Worm (Caenorhabditis elegans) whole organism, L4/young adult: ENCODE data around the gene B0280.9.

Source experiments
- W03F9.2 ChIP-seq: fragments of 150-350 bp; optimal IDR thresholded peaks from 2 replicates; lab custom pipeline; 2014; ENCODE audit warnings: missing biosample characterization, missing genetic modification characterization
- dao-5 ChIP-seq: sonication (generic microtip); optimal IDR thresholded peaks from 2 replicates; lab custom pipeline; 2016; ENCODE audit warnings: missing genotype, missing genetic modification characterization, moderate library complexity, missing compliant biosample characterization
- him-1 ChIP-seq: sonication (generic microtip); optimal IDR thresholded peaks from 2 replicates; lab custom pipeline; 2016; ENCODE audit warnings: missing genotype, missing genetic modification reagents, missing genetic modification characterization, missing compliant biosample characterization

The B0280.9 gene

ce11 chrIII:7084908-7085307 lies 37.8 kb downstream of the B0280.9 start, which contains the start of gene tofu-7:
tofu-7 (minus strand) TSS chrIII:7085018.
- TF ChIP-seq dao-5 (tag; lab: Kevin White, UChicago) (no peak), him-1 (tag; lab: Kevin White, UChicago) (no peak), W03F9.2 (tag; lab: Kevin White, UChicago) (no peak)

ce11 chrIII:7083106-7083505 lies 39.6 kb downstream of the B0280.9 start:
- TF ChIP-seq dao-5 (tag; lab: Kevin White, UChicago) (no peak), W03F9.2 (tag; lab: Kevin White, UChicago) (no peak), him-1 (tag; lab: Kevin White, UChicago) (no peak)

ce11 chrIII:7081488-7081887 lies 41.2 kb downstream of the B0280.9 start:
- TF ChIP-seq dao-5 (tag; lab: Kevin White, UChicago): no peak

ce11 chrIII:7080689-7081088 lies 42.0 kb downstream of the B0280.9 start, which contains the start of gene ZK418.7:
ZK418.7 (minus strand) TSS chrIII:7080789.
- no peak for TF ChIP-seq him-1 (tag; lab: Kevin White, UChicago)
- no peak for TF ChIP-seq dao-5 (tag; lab: Kevin White, UChicago)
- TF ChIP-seq W03F9.2 (tag; lab: Kevin White, UChicago): no peak

DNA sequence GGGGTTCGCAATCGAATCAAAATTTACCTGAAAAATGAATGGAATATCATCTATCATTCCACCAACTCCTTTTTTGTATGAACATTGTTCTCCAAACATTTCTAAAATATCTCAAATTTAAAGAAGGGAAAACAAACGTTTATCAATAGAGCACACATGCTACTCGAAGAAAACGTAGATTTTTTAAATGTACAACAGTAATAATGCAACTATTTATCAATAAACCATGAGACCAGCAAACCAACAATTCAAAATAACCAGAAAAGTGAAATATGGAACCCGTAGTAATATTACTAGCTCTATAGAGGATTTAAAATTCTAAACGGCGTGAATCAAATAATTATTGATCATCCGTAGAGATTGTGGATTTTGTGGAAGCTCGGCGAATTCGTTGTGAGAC lies 44.0 kb downstream of the B0280.9 start, which contains the start of gene ZK418.6:
TSS of gene ZK418.6 (minus strand) at position 101 of the 400 bp plus-strand sequence.
- TF ChIP-seq him-1 (tag; lab: Kevin White, UChicago) (no peak), W03F9.2 (tag; lab: Kevin White, UChicago) (no peak), dao-5 (tag; lab: Kevin White, UChicago) (no peak)

ce11 chrIII:7076386-7076785 lies 46.3 kb downstream of the B0280.9 start, which contains the start of gene ZK418.13:
ZK418.13 (minus strand) TSS chrIII:7076486.
- no peak for TF ChIP-seq him-1 (tag; lab: Kevin White, UChicago)
- no peak for TF ChIP-seq W03F9.2 (tag; lab: Kevin White, UChicago)
- TF ChIP-seq dao-5 (tag; lab: Kevin White, UChicago): no peak

DNA sequence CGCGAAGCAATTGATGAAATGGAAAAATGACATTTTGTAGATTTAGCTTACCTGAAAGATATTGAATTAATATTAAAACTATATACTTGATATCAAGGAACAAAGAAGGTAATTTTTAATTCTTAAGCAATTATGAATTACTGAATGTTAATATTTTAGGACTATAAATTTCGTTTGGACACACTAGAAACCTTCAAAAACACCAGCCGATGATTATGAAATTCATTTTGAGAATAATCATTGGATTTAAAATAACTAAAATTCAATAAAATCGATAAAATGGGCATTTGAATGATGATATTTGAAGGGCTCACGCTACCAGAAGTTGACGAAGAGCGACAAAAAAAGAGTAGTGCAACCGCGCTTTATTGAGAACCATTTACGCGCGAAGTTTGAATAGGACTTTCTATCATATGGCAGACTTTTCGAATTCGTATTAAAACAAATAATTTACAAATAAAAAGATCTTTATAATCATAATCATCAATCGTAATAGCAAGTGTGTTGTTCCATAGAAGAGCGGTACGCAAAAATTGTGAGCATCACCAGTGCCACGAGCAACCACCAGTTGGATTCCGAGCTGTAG lies 48.8 kb downstream of the B0280.9 start, which contains the start of gene ZK418.5:
TSS of gene ZK418.5 (minus strand) at position 51 of the 586 bp plus-strand sequence.
- TF ChIP-seq him-1 (tag; lab: Kevin White, UChicago) (no peak), W03F9.2 (tag; lab: Kevin White, UChicago) (no peak), dao-5 (tag; lab: Kevin White, UChicago) (no peak)

- TF ChIP-seq dao-5 (tag; lab: Kevin White, UChicago) (no peak), W03F9.2 (tag; lab: Kevin White, UChicago) (no peak)
Measured at ce11 chrIII:7072452-7072851, 50.2 kb downstream of the B0280.9 start, which contains the start of gene lin-37. lin-37 (minus strand) TSS chrIII:7072552.
